Worm (Caenorhabditis elegans) whole organism, L1 larva: ENCODE measurements around the gene fbxb-92.

Source experiments
- C16A3.4 ChIP-seq: fragments of 150-350 bp; optimal IDR thresholded peaks from 2 replicates; lab custom pipeline; 2014; ENCODE audit warnings: missing biosample characterization, missing genetic modification characterization
- aly-2 ChIP-seq: fragments of 150-350 bp; optimal IDR thresholded peaks from 2 replicates; lab custom pipeline; 2014; ENCODE audit warnings: missing biosample characterization, missing genetic modification characterization
- blmp-1 ChIP-seq: fragments of 150-350 bp; optimal IDR thresholded peaks from 2 replicates; lab custom pipeline; 2014; ENCODE audit warnings: missing biosample characterization, missing genetic modification characterization
- ceh-8 ChIP-seq: fragments of 200-800 bp; sonication (Bioruptor generic); optimal IDR thresholded peaks from 2 replicates; lab custom pipeline; 2018; ENCODE audit warnings: mild to moderate bottlenecking, missing genetic modification characterization, moderate library complexity, missing compliant biosample characterization
- ceh-88 ChIP-seq: fragments of 200-800 bp; sonication (Bioruptor generic); IDR thresholded peaks from 2 replicates; pipeline ENCODE4 v1.3.6; 2022; ENCODE audit warnings: missing genetic modification characterization, missing compliant biosample characterization
- ceh-90 ChIP-seq: sonication (generic microtip); optimal IDR thresholded peaks from 2 replicates; lab custom pipeline; 2016; ENCODE audit warnings: missing genetic modification characterization, missing compliant biosample characterization
- efl-1 ChIP-seq, 4 experiments: fragments of 150-350 bp; optimal IDR thresholded peaks in 3 of 4; peaks in 1 of 4; 1 replicate in 1 of 4; 2 replicates in 3 of 4; lab custom pipeline; 2014; ENCODE audit warnings: missing biosample characterization in 2 of 4, missing genetic modification characterization in 2 of 4, missing genetic modification reagents in 2 of 4
- elt-2 ChIP-seq: sonication (generic microtip); optimal IDR thresholded peaks from 2 replicates; lab custom pipeline; 2016; ENCODE audit warnings: missing genetic modification characterization, mild to moderate bottlenecking, inconsistent platforms, missing compliant biosample characterization, missing genetic modification reagents
- fkh-4 ChIP-seq: sonication (generic microtip); optimal IDR thresholded peaks from 2 replicates; lab custom pipeline; 2016; ENCODE audit warnings: missing compliant biosample characterization, missing genetic modification characterization, borderline replicate concordance
- fkh-8 ChIP-seq: sonication (generic microtip); optimal IDR thresholded peaks from 2 replicates; lab custom pipeline; 2016; ENCODE audit warnings: mild to moderate bottlenecking, missing genetic modification characterization, missing compliant biosample characterization
- fos-1 ChIP-seq: fragments of 150-350 bp; optimal IDR thresholded peaks from 2 replicates; lab custom pipeline; 2014; ENCODE audit warnings: missing biosample characterization, missing genetic modification characterization
- grh-1 ChIP-seq: fragments of 200-800 bp; sonication (Bioruptor generic); IDR thresholded peaks from 2 replicates; pipeline ENCODE4 v1.3.6; 2022; ENCODE audit warnings: missing genetic modification reagents, missing genetic modification characterization, missing compliant biosample characterization
- hpl-2 ChIP-seq: fragments of 150-350 bp; optimal IDR thresholded peaks from 2 replicates; lab custom pipeline; 2014; ENCODE audit warnings: missing biosample characterization, missing genetic modification reagents, missing genetic modification characterization
- jun-1 ChIP-seq: fragments of 150-350 bp; optimal IDR thresholded peaks from 2 replicates; lab custom pipeline; 2014; ENCODE audit warnings: missing biosample characterization, missing genetic modification reagents, missing genetic modification characterization
- lin-15B ChIP-seq: fragments of 150-350 bp; sonication (generic microtip); optimal IDR thresholded peaks from 3 replicates; lab custom pipeline; 2014; ENCODE audit warnings: missing biosample characterization, missing genetic modification characterization
- lin-35 ChIP-seq, 2 experiments: fragments of 150-350 bp; optimal IDR thresholded peaks; 2 replicates each; lab custom pipeline; 2014; ENCODE audit warnings: missing biosample characterization in 2 of 2, missing genetic modification characterization in 2 of 2, missing genetic modification reagents in 2 of 2
- lir-3 ChIP-seq: sonication (generic microtip); optimal IDR thresholded peaks from 2 replicates; lab custom pipeline; 2016; ENCODE audit warnings: mild to moderate bottlenecking, missing genetic modification characterization, moderate library complexity, missing compliant biosample characterization; ENCODE audit not compliant: poor library complexity
- lsy-2 ChIP-seq, 2 experiments: fragments of 150-350 bp; optimal IDR thresholded peaks; 2 replicates each; lab custom pipeline; 2014; ENCODE audit warnings: missing biosample characterization in 2 of 2, missing genetic modification characterization in 2 of 2
- mdl-1 ChIP-seq, 2 experiments: fragments of 150-350 bp; optimal IDR thresholded peaks; 2 replicates each; lab custom pipeline; 2014 to 2017; ENCODE audit warnings: missing biosample characterization in 2 of 2, missing genetic modification characterization in 2 of 2, inconsistent platforms in 1 of 2
- mep-1 ChIP-seq: fragments of 150-350 bp; optimal IDR thresholded peaks from 2 replicates; lab custom pipeline; 2014; ENCODE audit warnings: missing biosample characterization, missing genetic modification characterization
- nhr-12 ChIP-seq: sonication (generic microtip); optimal IDR thresholded peaks from 2 replicates; lab custom pipeline; 2017; ENCODE audit warnings: missing biosample characterization, missing genetic modification characterization
- nhr-19 ChIP-seq: fragments of 200-800 bp; sonication (Bioruptor generic); conservative IDR thresholded peaks from 2 replicates; pipeline ENCODE4 v1.3.6; 2022; ENCODE audit warnings: missing genetic modification characterization, missing compliant biosample characterization
- nhr-20 ChIP-seq: sonication (generic microtip); optimal IDR thresholded peaks from 2 replicates; lab custom pipeline; 2016; ENCODE audit warnings: mild to moderate bottlenecking, missing genetic modification characterization, missing compliant biosample characterization
- nhr-237 ChIP-seq: fragments of 150-350 bp; optimal IDR thresholded peaks from 2 replicates; lab custom pipeline; 2014; ENCODE audit warnings: missing biosample characterization, missing genetic modification characterization
- nhr-47 ChIP-seq: sonication (generic microtip); optimal IDR thresholded peaks from 2 replicates; lab custom pipeline; 2016; ENCODE audit warnings: mild to moderate bottlenecking, missing genetic modification characterization, moderate library complexity, missing compliant biosample characterization
- nhr-90 ChIP-seq: sonication (generic microtip); optimal IDR thresholded peaks from 2 replicates; lab custom pipeline; 2016; ENCODE audit warnings: mild to moderate bottlenecking, missing genetic modification characterization, missing compliant biosample characterization; ENCODE audit not compliant: poor library complexity
- pag-3 ChIP-seq: sonication (generic microtip); optimal IDR thresholded peaks from 2 replicates; lab custom pipeline; 2017; ENCODE audit warnings: missing genetic modification characterization, mild to moderate bottlenecking, missing compliant biosample characterization, antibody characterized with exemption, borderline replicate concordance; ENCODE audit not compliant: insufficient read depth
- pax-3 ChIP-seq: fragments of 200-800 bp; sonication (Bioruptor generic); optimal IDR thresholded peaks from 2 replicates; lab custom pipeline; 2018; ENCODE audit warnings: mild to moderate bottlenecking, missing genetic modification characterization, moderate library complexity, missing compliant biosample characterization
- pqm-1 ChIP-seq: sonication (generic microtip); optimal IDR thresholded peaks from 3 replicates; lab custom pipeline; 2017; ENCODE audit warnings: missing biosample characterization, missing genetic modification characterization
- snpc-4 ChIP-seq: fragments of 150-350 bp; optimal IDR thresholded peaks from 2 replicates; lab custom pipeline; 2014; ENCODE audit warnings: missing biosample characterization, missing genetic modification characterization
- snu-23 ChIP-seq: sonication (generic microtip); optimal IDR thresholded peaks from 2 replicates; lab custom pipeline; 2016; ENCODE audit warnings: missing genetic modification characterization, missing compliant biosample characterization
- tbx-2 ChIP-seq: sonication (generic microtip); optimal IDR thresholded peaks from 2 replicates; lab custom pipeline; 2016; ENCODE audit warnings: missing genetic modification characterization, missing compliant biosample characterization
- tlp-1 ChIP-seq: fragments of 150-350 bp; optimal IDR thresholded peaks from 2 replicates; lab custom pipeline; 2014; ENCODE audit warnings: missing biosample characterization, missing genetic modification characterization
- zip-4 ChIP-seq: fragments of 200-800 bp; sonication (Bioruptor generic); optimal IDR thresholded peaks from 2 replicates; lab custom pipeline; 2018; ENCODE audit warnings: mild to moderate bottlenecking, missing genetic modification characterization, moderate library complexity, missing compliant biosample characterization
- ztf-4 ChIP-seq: fragments of 150-350 bp; optimal IDR thresholded peaks from 2 replicates; lab custom pipeline; 2014; ENCODE audit warnings: missing biosample characterization, missing genetic modification characterization

fbxb-92 gene

ce11 chrII:3747405-3747804 is at the start of gene fbxb-92:
TSS of gene fbxb-92 (minus strand) at chrII:3747505.
- TF ChIP-seq ztf-4 (tag; lab: Kevin White, UChicago) (no peak), nhr-12 (tag; lab: Kevin White, UChicago) (no peak)

DNA sequence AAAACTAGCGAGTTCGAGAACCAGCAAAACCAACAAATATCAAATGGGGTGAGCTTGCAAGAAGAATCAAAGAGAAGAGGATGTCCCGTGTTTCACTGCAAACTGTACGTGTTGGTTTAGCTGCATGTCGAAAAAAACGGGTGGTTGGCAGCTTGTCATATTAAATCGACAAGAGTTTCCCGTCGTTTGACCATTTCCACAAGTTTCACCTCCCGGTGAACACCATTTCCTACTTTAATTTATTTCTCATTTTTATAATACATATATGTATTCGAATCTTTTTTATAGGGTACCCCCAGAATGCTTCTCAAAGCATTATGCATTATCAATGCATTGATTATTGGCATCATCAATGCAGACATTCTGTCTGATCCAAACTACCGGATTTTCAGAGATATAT is 48.0 kb upstream of the fbxb-92 start, which contains the start of gene Y8A9A.2:
Gene Y8A9A.2 (plus strand): TSS at position 301 of the 400 bp plus-strand sequence.
- TF ChIP-seq C16A3.4 (tag; lab: Kevin White, UChicago) (no peak), mep-1 (no peak), efl-1 (optimal IDR thresholded peaks at IDR 0.05; lab: Kevin White, UChicago) (no peak), efl-1 (GFP tag; optimal IDR thresholded peaks at IDR 0.05 in 1 of 2; lab: Kevin White, UChicago) (peak in 1 of 2 experiments; percentile 25), lin-35 (GFP tag; optimal IDR thresholded peaks at IDR 0.05; lab: Kevin White, UChicago) (no peak), ceh-8 (no peak), nhr-47 (tag; lab: Kevin White, UChicago) (no peak), grh-1 (GFP tag; lab: Robert Waterston, UW) (no peak)

DNA sequence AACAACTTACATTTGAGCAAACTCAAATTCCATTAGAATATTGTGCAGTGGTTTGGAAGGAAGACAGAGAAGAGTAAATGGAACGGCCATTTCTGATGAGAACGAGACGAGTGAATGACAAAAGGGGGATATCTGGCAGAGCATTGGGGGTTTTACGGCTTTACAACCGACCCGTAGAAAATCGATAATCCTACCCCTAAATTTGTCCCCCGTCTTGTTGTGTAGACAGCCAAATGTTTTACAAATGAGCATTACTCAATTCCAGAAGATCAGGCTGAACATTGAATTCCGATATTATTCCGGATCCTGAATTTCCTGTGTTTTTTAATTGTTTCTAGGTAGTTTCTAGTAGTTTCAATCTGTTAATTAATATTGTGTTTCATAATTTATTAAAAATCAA is 46.0 kb upstream of the fbxb-92 start, which contains the start of gene fbxb-99:
Gene fbxb-99 (minus strand): TSS at position 101 of the 400 bp plus-strand sequence.
- TF ChIP-seq hpl-2 (GFP tag; lab: Kevin White, UChicago) (no peak), elt-2 (tag; lab: Kevin White, UChicago) (no peak), tbx-2 (no peak), fkh-4 (tag; lab: Kevin White, UChicago) (no peak), mdl-1 (tag; optimal IDR thresholded peaks at IDR 0.05; lab: Kevin White, UChicago) (no peak), nhr-237 (no peak), pag-3 (tag; lab: Kevin White, UChicago) (no peak)

DNA sequence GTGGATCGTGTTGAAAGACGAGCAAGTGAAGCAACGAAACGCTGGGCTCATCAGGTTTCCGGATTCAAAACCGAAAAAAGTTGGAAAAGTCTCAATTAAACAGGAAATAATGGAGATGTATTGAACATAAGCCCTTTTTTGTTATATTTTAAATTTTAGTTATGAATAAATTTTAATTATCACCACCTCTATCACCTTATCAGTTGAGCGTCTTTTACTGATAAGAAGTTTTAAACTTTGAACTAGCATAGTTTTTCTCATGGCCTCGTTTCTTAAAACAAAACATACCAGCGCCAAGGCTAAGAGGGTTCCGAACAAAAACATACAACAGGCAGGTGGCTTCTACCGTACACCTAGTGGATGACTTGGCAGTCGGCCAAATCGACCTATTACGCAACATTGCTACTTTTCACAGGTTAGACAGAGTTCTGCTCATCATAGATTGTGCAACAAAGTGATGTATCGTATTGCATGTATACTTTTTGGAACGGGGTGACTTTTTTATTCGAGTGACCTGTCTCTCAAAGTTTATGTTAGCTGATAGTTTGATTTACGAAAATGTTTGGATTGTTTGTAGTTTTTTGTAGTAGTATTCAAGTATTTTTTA is 41.2 kb upstream of the fbxb-92 start:
- TF ChIP-seq lin-15B (tag; lab: Kevin White, UChicago) (no peak), snu-23 (GFP tag; lab: Kevin White, UChicago) (no peak), efl-1 (optimal IDR thresholded peaks at IDR 0.05; lab: Kevin White, UChicago) (no peak), efl-1 (GFP tag; optimal IDR thresholded peaks at IDR 0.05 in 1 of 2; lab: Kevin White, UChicago) (peak in 1 of 2 experiments; percentile 78), elt-2 (tag; lab: Kevin White, UChicago) (peak; percentile 77)
- TF ChIP-seq, all 84 proteins: peak for 2

DNA sequence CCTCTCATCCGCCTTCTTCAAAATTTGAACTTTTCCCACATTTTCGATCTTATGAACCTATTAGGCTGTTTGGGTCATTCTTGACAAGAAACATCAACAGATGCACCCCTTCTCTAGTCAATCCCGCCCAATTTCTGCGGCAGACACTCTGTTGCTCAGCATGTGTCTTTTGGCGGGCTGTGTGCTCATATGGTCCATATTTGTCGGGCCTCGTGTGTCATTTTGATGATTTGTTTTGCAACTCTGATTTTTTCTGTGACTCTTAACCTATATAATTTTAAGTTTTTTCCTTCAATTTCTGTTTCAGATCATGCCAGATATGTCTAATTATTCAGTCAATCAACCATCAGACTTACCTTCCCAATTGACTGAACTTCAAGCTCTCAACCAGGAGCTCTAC is 39.8 kb upstream of the fbxb-92 start, which contains the start of gene T24E12.13:
Gene T24E12.13 (plus strand): TSS at position 301 of the 400 bp plus-strand sequence.
- no peak for TF ChIP-seq lir-3
- no peak for TF ChIP-seq fos-1
- TF ChIP-seq ceh-88 (GFP tag; lab: Robert Waterston, UW): no peak
- no peak for TF ChIP-seq blmp-1 (tag; lab: Kevin White, UChicago)
- no peak for TF ChIP-seq tlp-1 (tag; lab: Kevin White, UChicago)

ce11 chrII:3786538-3786937 is 39.2 kb upstream of the fbxb-92 start:
- TF ChIP-seq elt-2 (tag; lab: Kevin White, UChicago) (peak; percentile 100), lin-35 (GFP tag; optimal IDR thresholded peaks at IDR 0.05; lab: Kevin White, UChicago) (peak in 1 of 2 experiments; percentile 70), ceh-8 (peak; percentile 87), ztf-4 (tag; lab: Kevin White, UChicago) (no peak), efl-1 (optimal IDR thresholded peaks at IDR 0.05; lab: Kevin White, UChicago) (no peak), efl-1 (GFP tag; optimal IDR thresholded peaks at IDR 0.05 in 1 of 2; lab: Kevin White, UChicago) (peak in 1 of 2 experiments; percentile 84), jun-1 (tag; lab: Kevin White, UChicago) (peak; percentile 88), aly-2 (no peak), snpc-4 (tag; lab: Kevin White, UChicago) (no peak), zip-4 (no peak), pax-3 (tag; lab: Kevin White, UChicago) (peak; percentile 79), fos-1 (peak; percentile 4), ceh-90 (tag; lab: Kevin White, UChicago) (no peak), nhr-90 (tag; lab: Kevin White, UChicago) (peak; percentile 47), nhr-20 (tag; lab: Kevin White, UChicago) (peak; percentile 51), pqm-1 (tag; lab: Kevin White, UChicago) (peak; percentile 99), lsy-2 (tag; optimal IDR thresholded peaks at IDR 0.05; lab: Kevin White, UChicago) (peak in 1 of 2 experiments; percentile 58), nhr-19 (GFP tag; lab: Robert Waterston, UW) (0 out of 2 replicates have a peak, but pooled peaks have one; percentile 6), fkh-8 (tag; lab: Kevin White, UChicago) (peak; percentile 9), nhr-12 (tag; lab: Kevin White, UChicago) (no peak), tlp-1 (tag; lab: Kevin White, UChicago) (peak; percentile 91)
- TF ChIP-seq, all 84 proteins: peak for 14
